Fruit fly (Drosophila melanogaster): Measurements from ENCODE around the gene indra.
A peak's percentile ranks its signal among the peaks of the same experiment; 100 is the strongest.

Gene indra

dm6 chr3L:1376014-1376745, 34.0 kb upstream of the indra start (continued):
- TF ChIP-seq kah (GFP tag; optimal IDR thresholded peaks at IDR 0.05), result no peak
- TF ChIP-seq zen (tag; optimal IDR thresholded peaks at IDR 0.05), result no peak
- TF ChIP-seq da (GFP tag; optimal IDR thresholded peaks at IDR 0.05), result no peak
- TF ChIP-seq Aef1 (GFP tag; IDR thresholded peaks at IDR 0.05), result peak; percentile 23; the same call in 1 of the 3 replicates
- TF ChIP-seq MTF-1 (GFP tag; optimal IDR thresholded peaks at IDR 0.05; ENCODE audit: borderline replicate concordance), result no peak
- peak; percentile 60 for TF ChIP-seq Rfx (GFP tag; IDR thresholded peaks at IDR 0.05)
- peak; percentile 42 for TF ChIP-seq ewg (GFP tag; optimal IDR thresholded peaks at IDR 0.05)
- no peak for TF ChIP-seq CG17186 (GFP tag; optimal IDR thresholded peaks at IDR 0.05)

DNA sequence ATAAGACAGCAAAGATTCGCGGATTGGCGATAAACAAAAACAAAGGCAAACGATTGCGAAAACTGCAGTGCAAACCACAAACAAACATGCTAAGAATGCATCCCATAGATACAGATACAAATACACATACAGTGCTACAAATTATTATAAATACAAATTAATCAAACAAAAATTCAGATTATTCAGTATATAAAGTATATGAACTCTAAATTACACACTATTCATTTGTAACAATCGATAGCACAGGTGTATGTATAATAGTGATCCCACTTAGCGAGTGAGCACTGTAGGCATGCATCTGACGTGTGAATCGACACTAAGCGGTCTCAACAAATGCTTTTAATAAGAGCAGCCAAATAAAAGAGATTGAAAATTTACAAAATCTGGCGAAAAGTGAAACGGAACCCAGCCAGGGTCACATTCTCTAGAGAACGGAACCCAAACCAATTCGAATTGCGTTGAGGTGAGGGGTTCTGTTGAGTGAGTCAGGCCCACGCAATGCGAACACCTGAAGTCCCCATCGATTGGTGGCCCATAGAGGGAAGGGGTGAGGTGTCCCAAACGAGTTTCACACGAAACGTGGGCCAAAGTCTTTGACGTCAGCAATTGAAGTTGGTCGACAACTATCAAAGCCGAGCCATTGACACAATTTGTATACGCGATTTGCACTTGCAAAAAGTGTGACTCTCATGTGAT, 32.4 kb upstream of the indra start:
- TF ChIP-seq sd (tag; optimal IDR thresholded peaks at IDR 0.05), result peak; percentile 86
- TF ChIP-seq ttk (GFP tag; IDR thresholded peaks at IDR 0.05), result no peak
- TF ChIP-seq az2 (GFP tag; optimal IDR thresholded peaks at IDR 0.05), result no peak
- TF ChIP-seq kay (GFP tag; optimal IDR thresholded peaks at IDR 0.05), result peak; percentile 4
- peak; percentile 41 for TF ChIP-seq CG2712 (tag; optimal IDR thresholded peaks at IDR 0.05)
- peak; percentile 63 for TF ChIP-seq onecut (GFP tag; IDR thresholded peaks at IDR 0.05)
- no peak for TF ChIP-seq ara (GFP tag; IDR thresholded peaks at IDR 0.05)
- 0 out of 3 replicates have a peak, but pooled peaks have one; percentile 20 for TF ChIP-seq CG6175 (GFP tag; IDR thresholded peaks at IDR 0.05)
- no peak for TF ChIP-seq Neu2 (GFP tag; optimal IDR thresholded peaks at IDR 0.05; ENCODE audit: borderline replicate concordance)
- no peak for TF ChIP-seq CG4854 (GFP tag; optimal IDR thresholded peaks at IDR 0.05)
- 0 out of 2 replicates have a peak, but pooled peaks have one; percentile 11 for TF ChIP-seq slbo (GFP tag; IDR thresholded peaks at IDR 0.05)
- no peak for TF ChIP-seq phol (tag; optimal IDR thresholded peaks at IDR 0.05)
- no peak for TF ChIP-seq br (optimal IDR thresholded peaks at IDR 0.05)
- peak; percentile 42; the same call in 1 of the 2 replicates for TF ChIP-seq Ptx1 (GFP tag; IDR thresholded peaks at IDR 0.05)
- TF ChIP-seq Awh (GFP tag; IDR thresholded peaks at IDR 0.05), result no peak
- TF ChIP-seq CG2678 (tag; optimal IDR thresholded peaks at IDR 0.05), result peak; percentile 3
- TF ChIP-seq Hr39 (optimal IDR thresholded peaks at IDR 0.05), result no peak
- peak; percentile 6 for TF ChIP-seq CG12391 (tag; optimal IDR thresholded peaks at IDR 0.05)
- no peak for TF ChIP-seq lov (optimal IDR thresholded peaks at IDR 0.05)
- no peak for TF ChIP-seq lov (GFP tag; IDR thresholded peaks at IDR 0.05)
- TF ChIP-seq CG11093 (GFP tag; IDR thresholded peaks at IDR 0.05), result no peak
- 0 out of 3 replicates have a peak, but pooled peaks have one; percentile 18 for TF ChIP-seq row (GFP tag; IDR thresholded peaks at IDR 0.05)
- no peak for TF ChIP-seq NK7.1 (GFP tag; optimal IDR thresholded peaks at IDR 0.05)
- TF ChIP-seq CG18262 (tag; optimal IDR thresholded peaks at IDR 0.05), result peak; percentile 28
- peak; percentile 30 for TF ChIP-seq kni (GFP tag; optimal IDR thresholded peaks at IDR 0.05)
- no peak for TF ChIP-seq HLH3B (GFP tag; IDR thresholded peaks at IDR 0.05)
- TF ChIP-seq CG10209 (GFP tag; optimal IDR thresholded peaks at IDR 0.05), result no peak
- no peak for TF ChIP-seq tna (GFP tag; IDR thresholded peaks at IDR 0.05; ENCODE audit: partially characterized antibody)
- peak; percentile 0 for TF ChIP-seq Asciz (GFP tag; optimal IDR thresholded peaks at IDR 0.05)
- TF ChIP-seq chinmo (GFP tag; IDR thresholded peaks at IDR 0.05; ENCODE audit: partially characterized antibody), result peak; percentile 41; the same call in 1 of the 4 replicates
- no peak for TF ChIP-seq emc (GFP tag; optimal IDR thresholded peaks at IDR 0.05)
- peak; percentile 18 for TF ChIP-seq Oli (tag; optimal IDR thresholded peaks at IDR 0.05)
- peak; percentile 38 for TF ChIP-seq lbe (GFP tag; optimal IDR thresholded peaks at IDR 0.05)
- peak in 1 of 2 experiments; percentile 22 for TF ChIP-seq bsh (GFP tag; optimal IDR thresholded peaks at IDR 0.05)
- no peak for TF ChIP-seq CG30431 (GFP tag; optimal IDR thresholded peaks at IDR 0.05)
- TF ChIP-seq D (optimal IDR thresholded peaks at IDR 0.05), result no peak
- TF ChIP-seq D (GFP tag; optimal IDR thresholded peaks at IDR 0.05), result no peak
- TF ChIP-seq PHDP (tag; optimal IDR thresholded peaks at IDR 0.05), result no peak
- TF ChIP-seq pho (GFP tag; optimal IDR thresholded peaks at IDR 0.05), result no peak
- no peak for TF ChIP-seq CG2120 (GFP tag; optimal IDR thresholded peaks at IDR 0.05)

Data from whole organism, embryonic.